Worm (Caenorhabditis elegans) whole organism, L1 larva: ENCODE data around the gene cyp-33D1.

Source experiments
- Y116A8C.19 ChIP-seq: sonication (generic microtip); optimal IDR thresholded peaks from 2 replicates; lab custom pipeline; 2016; ENCODE audit warnings: missing compliant biosample characterization, missing genetic modification characterization, borderline replicate concordance
- aly-2 ChIP-seq: fragments of 150-350 bp; optimal IDR thresholded peaks from 2 replicates; lab custom pipeline; 2014; ENCODE audit warnings: missing biosample characterization, missing genetic modification characterization
- ama-1 ChIP-seq: fragments of 150-350 bp; optimal IDR thresholded peaks from 2 replicates; lab custom pipeline; 2014
- ceh-82 ChIP-seq, 3 experiments: fragments of 150-350 bp in 1 of 3; sonication (generic microtip) in 2 of 3; optimal IDR thresholded peaks; 2 replicates each; lab custom pipeline; 2014 to 2017; ENCODE audit warnings: missing biosample characterization in 3 of 3, missing genetic modification characterization in 3 of 3
- ceh-88 ChIP-seq: fragments of 200-800 bp; sonication (Bioruptor generic); IDR thresholded peaks from 2 replicates; pipeline ENCODE4 v1.3.6; 2022; ENCODE audit warnings: missing genetic modification characterization, missing compliant biosample characterization
- ceh-90 ChIP-seq: sonication (generic microtip); optimal IDR thresholded peaks from 2 replicates; lab custom pipeline; 2016; ENCODE audit warnings: missing genetic modification characterization, missing compliant biosample characterization
- dpl-1 ChIP-seq, 3 experiments: fragments of 150-350 bp in 2 of 3; sonication (generic microtip) in 1 of 3; optimal IDR thresholded peaks; 2 replicates each; lab custom pipeline; 2014 to 2017; ENCODE audit warnings: missing biosample characterization in 3 of 3, missing genetic modification characterization in 3 of 3, missing genetic modification reagents in 3 of 3
- dsc-1 ChIP-seq: sonication (generic microtip); optimal IDR thresholded peaks from 2 replicates; lab custom pipeline; 2016; ENCODE audit warnings: mild to moderate bottlenecking, missing genetic modification characterization, missing compliant biosample characterization
- egl-13 ChIP-seq: sonication (generic microtip); optimal IDR thresholded peaks from 2 replicates; lab custom pipeline; 2016; ENCODE audit warnings: missing genotype, missing genetic modification reagents, missing genetic modification characterization, missing compliant biosample characterization
- elt-2 ChIP-seq: sonication (generic microtip); optimal IDR thresholded peaks from 2 replicates; lab custom pipeline; 2016; ENCODE audit warnings: missing genetic modification characterization, mild to moderate bottlenecking, inconsistent platforms, missing compliant biosample characterization, missing genetic modification reagents
- fkh-4 ChIP-seq: sonication (generic microtip); optimal IDR thresholded peaks from 2 replicates; lab custom pipeline; 2016; ENCODE audit warnings: missing compliant biosample characterization, missing genetic modification characterization, borderline replicate concordance
- hlh-17 ChIP-seq: fragments of 200-800 bp; sonication (Bioruptor generic); optimal IDR thresholded peaks from 2 replicates; lab custom pipeline; 2018; ENCODE audit warnings: missing genetic modification characterization, mild to moderate bottlenecking, missing compliant biosample characterization, moderate library complexity, borderline replicate concordance
- hpl-2 ChIP-seq: fragments of 150-350 bp; optimal IDR thresholded peaks from 2 replicates; lab custom pipeline; 2014; ENCODE audit warnings: missing biosample characterization, missing genetic modification reagents, missing genetic modification characterization
- isw-1 ChIP-seq: fragments of 200-800 bp; sonication (Bioruptor generic); IDR thresholded peaks from 2 replicates; pipeline ENCODE4 v1.3.6; 2022; ENCODE audit warnings: missing genetic modification characterization, missing compliant biosample characterization
- lin-14 ChIP-seq: fragments of 200-800 bp; sonication (Bioruptor generic); optimal IDR thresholded peaks from 2 replicates; lab custom pipeline; 2018; ENCODE audit warnings: mild to moderate bottlenecking, missing genetic modification characterization, moderate library complexity, missing compliant biosample characterization
- lin-15B ChIP-seq: fragments of 150-350 bp; sonication (generic microtip); optimal IDR thresholded peaks from 3 replicates; lab custom pipeline; 2014; ENCODE audit warnings: missing biosample characterization, missing genetic modification characterization
- lin-35 ChIP-seq, 2 experiments: fragments of 150-350 bp; optimal IDR thresholded peaks; 2 replicates each; lab custom pipeline; 2014; ENCODE audit warnings: missing biosample characterization in 2 of 2, missing genetic modification characterization in 2 of 2, missing genetic modification reagents in 2 of 2
- mab-9 ChIP-seq: fragments of 200-800 bp; sonication (Bioruptor generic); IDR thresholded peaks from 2 replicates; pipeline ENCODE4 v1.3.6; 2022; ENCODE audit warnings: missing genetic modification reagents, missing genetic modification characterization, missing compliant biosample characterization
- mdl-1 ChIP-seq, 2 experiments: fragments of 150-350 bp; optimal IDR thresholded peaks; 2 replicates each; lab custom pipeline; 2014 to 2017; ENCODE audit warnings: missing biosample characterization in 2 of 2, missing genetic modification characterization in 2 of 2, inconsistent platforms in 1 of 2
- mep-1 ChIP-seq: fragments of 150-350 bp; optimal IDR thresholded peaks from 2 replicates; lab custom pipeline; 2014; ENCODE audit warnings: missing biosample characterization, missing genetic modification characterization
- nhr-20 ChIP-seq: sonication (generic microtip); optimal IDR thresholded peaks from 2 replicates; lab custom pipeline; 2016; ENCODE audit warnings: mild to moderate bottlenecking, missing genetic modification characterization, missing compliant biosample characterization
- nhr-28 ChIP-seq: fragments of 150-350 bp; optimal IDR thresholded peaks from 2 replicates; lab custom pipeline; 2014; ENCODE audit warnings: missing biosample characterization, missing genetic modification characterization
- nhr-47 ChIP-seq: sonication (generic microtip); optimal IDR thresholded peaks from 2 replicates; lab custom pipeline; 2016; ENCODE audit warnings: mild to moderate bottlenecking, missing genetic modification characterization, moderate library complexity, missing compliant biosample characterization
- nhr-71 ChIP-seq: sonication (generic microtip); optimal IDR thresholded peaks from 2 replicates; lab custom pipeline; 2016; ENCODE audit warnings: mild to moderate bottlenecking, missing genetic modification characterization, moderate library complexity, missing compliant biosample characterization
- nhr-84 ChIP-seq: sonication (generic microtip); optimal IDR thresholded peaks from 2 replicates; lab custom pipeline; 2017; ENCODE audit warnings: missing biosample characterization, missing genetic modification characterization
- nhr-85 ChIP-seq: sonication (generic microtip); peaks from one replicate; lab custom pipeline; 2016; ENCODE audit warnings: missing genetic modification characterization, inconsistent platforms, missing compliant biosample characterization
- pqm-1 ChIP-seq: sonication (generic microtip); optimal IDR thresholded peaks from 3 replicates; lab custom pipeline; 2017; ENCODE audit warnings: missing biosample characterization, missing genetic modification characterization
- rnt-1 ChIP-seq: sonication (generic microtip); optimal IDR thresholded peaks from 2 replicates; lab custom pipeline; 2016; ENCODE audit warnings: mild to moderate bottlenecking, missing genetic modification characterization, moderate library complexity, missing compliant biosample characterization
- sup-37 ChIP-seq: fragments of 200-800 bp; sonication (Bioruptor generic); optimal IDR thresholded peaks from 2 replicates; lab custom pipeline; 2018; ENCODE audit warnings: mild to moderate bottlenecking, missing genetic modification characterization, missing compliant biosample characterization
- vab-15 ChIP-seq: sonication (generic microtip); optimal IDR thresholded peaks from 2 replicates; lab custom pipeline; 2017; ENCODE audit warnings: missing genotype, mild to moderate bottlenecking, missing genetic modification characterization, missing compliant biosample characterization
- ztf-11 ChIP-seq, 2 experiments: sonication (generic microtip); optimal IDR thresholded peaks; 2 replicates each; lab custom pipeline; 2016 to 2017; ENCODE audit warnings: missing genetic modification characterization in 2 of 2, missing biosample characterization in 1 of 2, missing compliant biosample characterization in 1 of 2
- ztf-4 ChIP-seq: fragments of 150-350 bp; optimal IDR thresholded peaks from 2 replicates; lab custom pipeline; 2014; ENCODE audit warnings: missing biosample characterization, missing genetic modification characterization

cyp-33D1 gene

DNA sequence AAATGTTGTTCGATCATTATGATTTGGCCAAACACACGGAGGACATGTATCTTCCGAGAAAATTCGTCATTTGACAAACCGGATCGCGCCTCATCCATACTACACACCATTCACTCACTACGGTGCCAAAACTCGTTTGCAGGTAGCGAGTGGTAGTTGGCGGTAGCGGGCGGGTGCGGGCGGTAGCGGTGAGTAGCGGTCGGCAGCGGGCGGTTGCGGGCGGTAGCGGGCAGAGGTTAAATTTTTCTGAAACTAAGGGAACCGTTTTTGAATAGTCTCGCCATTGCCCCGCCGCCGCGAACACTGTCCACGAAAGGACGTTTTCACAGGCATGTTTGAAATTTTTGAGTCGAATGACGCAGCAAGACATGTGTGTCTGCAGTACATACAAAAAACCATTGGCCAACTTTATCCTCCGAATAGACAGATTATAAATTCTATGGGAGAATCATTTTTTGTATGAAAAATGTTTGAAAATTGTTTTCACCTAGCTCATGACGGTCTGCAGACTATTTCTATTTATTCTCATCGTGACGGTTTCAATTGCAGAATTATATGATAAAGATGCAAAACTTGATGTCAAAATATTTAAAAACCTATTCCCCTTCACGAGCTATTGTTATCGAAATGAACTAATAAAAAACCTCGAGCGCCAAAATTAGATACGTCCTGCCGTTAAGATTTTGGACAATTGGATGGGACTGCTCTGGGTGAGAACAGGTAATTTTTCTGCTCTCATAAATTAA lies 34.8 kb upstream of the cyp-33D1 start, which contains the start of gene F11A5.16:
TSS of gene F11A5.16 (plus strand) at position 696 of the 746 bp plus-strand sequence.
- TF ChIP-seq aly-2 (tag; lab: Kevin White, UChicago), result no peak

ce11 chrV:16209837-16210236 lies 34.2 kb upstream of the cyp-33D1 start, which contains the start of gene oac-15:
oac-15 (minus strand) TSS chrV:16209937.
- no peak for TF ChIP-seq nhr-71 (tag; lab: Kevin White, UChicago)
- TF ChIP-seq aly-2 (tag; lab: Kevin White, UChicago), result no peak
- no peak for TF ChIP-seq mdl-1 (tag; optimal IDR thresholded peaks at IDR 0.05; lab: Kevin White, UChicago)

- TF ChIP-seq nhr-85 (no peak), ceh-90 (no peak), ama-1 (lab: Kevin White, UChicago) (no peak)
- TF ChIP-seq, all 84 proteins: peak for 0
These were observed 29.2 kb upstream of the cyp-33D1 start, which contains the start of gene irld-26 for ce11 chrV:16204888-16205287. irld-26 (plus strand) TSS chrV:16205188.

- TF ChIP-seq mab-9 (GFP tag; lab: Robert Waterston, UW), result no peak
- no peak for TF ChIP-seq ceh-90
- no peak for TF ChIP-seq dpl-1 (GFP tag; optimal IDR thresholded peaks at IDR 0.05; lab: Kevin White, UChicago)
- no peak for TF ChIP-seq egl-13
- no peak for TF ChIP-seq Y116A8C.19 (tag; lab: Kevin White, UChicago)
- TF ChIP-seq ztf-4 (tag; lab: Kevin White, UChicago), result no peak
- TF ChIP-seq nhr-47 (tag; lab: Kevin White, UChicago), result no peak
- no peak for TF ChIP-seq ceh-82 (tag; optimal IDR thresholded peaks at IDR 0.05; lab: Kevin White, UChicago)
- no peak for TF ChIP-seq hpl-2 (GFP tag; lab: Kevin White, UChicago)
- no peak for TF ChIP-seq pqm-1 (tag; lab: Kevin White, UChicago)
- TF ChIP-seq ceh-88 (GFP tag; lab: Robert Waterston, UW), result no peak
- no peak for TF ChIP-seq dsc-1 (tag; lab: Kevin White, UChicago)
- TF ChIP-seq rnt-1 (tag; lab: Kevin White, UChicago), result no peak
These were observed 27.0 kb upstream of the cyp-33D1 start, which contains the start of gene F11A5.18 for ce11 chrV:16202618-16203017. F11A5.18 (plus strand) TSS chrV:16202918.

- TF ChIP-seq hlh-17 (GFP tag; lab: Kevin White, UChicago) (no peak), nhr-28 (tag; lab: Kevin White, UChicago) (no peak), lin-14 (GFP tag; lab: Kevin White, UChicago) (no peak), egl-13 (no peak), sup-37 (GFP tag; lab: Kevin White, UChicago) (no peak), mdl-1 (tag; optimal IDR thresholded peaks at IDR 0.05; lab: Kevin White, UChicago) (no peak), ama-1 (lab: Kevin White, UChicago) (no peak), fkh-4 (tag; lab: Kevin White, UChicago) (no peak), vab-15 (no peak), ceh-90 (no peak), elt-2 (no peak), nhr-84 (no peak), isw-1 (GFP tag; lab: Robert Waterston, UW) (no peak), lin-15B (tag; lab: Kevin White, UChicago) (no peak), ceh-88 (GFP tag; lab: Robert Waterston, UW) (no peak), nhr-20 (tag; lab: Kevin White, UChicago) (no peak), lin-35 (GFP tag; optimal IDR thresholded peaks at IDR 0.05; lab: Kevin White, UChicago) (no peak), pqm-1 (tag; lab: Kevin White, UChicago) (no peak), ztf-11 (tag; optimal IDR thresholded peaks at IDR 0.05; lab: Kevin White, UChicago) (no peak), mep-1 (no peak)
These were observed 26.1 kb upstream of the cyp-33D1 start, which contains the start of gene F11A5.17 for ce11 chrV:16201730-16202129. F11A5.17 (plus strand) TSS chrV:16202030.
